Fruit fly (Drosophila melanogaster) whole organism, prepupa: ENCODE data around the gene CG13258.

ENCODE experiments used
- Blimp-1 ChIP-seq: fragments of 200-800 bp; sonication (Bioruptor generic); optimal IDR thresholded peaks from 3 replicates; lab custom pipeline; 2017; ENCODE audit warnings: missing biosample characterization, missing genetic modification characterization, mild to moderate bottlenecking, moderate library complexity, missing genetic modification reagents
- CG10631 ChIP-seq: fragments of 200-800 bp; sonication (Bioruptor generic); optimal IDR thresholded peaks from 2 replicates; lab custom pipeline; 2016; ENCODE audit warnings: missing biosample characterization, missing genetic modification characterization
- CG11762 ChIP-seq: fragments of 200-800 bp; sonication (Bioruptor generic); optimal IDR thresholded peaks from 3 replicates; lab custom pipeline; 2016; ENCODE audit warnings: missing biosample characterization, missing genetic modification characterization; ENCODE audit not compliant: insufficient read depth
- CG11902 ChIP-seq: fragments of 200-800 bp; sonication (Bioruptor generic); optimal IDR thresholded peaks from 3 replicates; lab custom pipeline; 2016; ENCODE audit warnings: missing biosample characterization, missing genetic modification characterization
- CG1621 ChIP-seq: fragments of 200-800 bp; sonication (Bioruptor generic); optimal IDR thresholded peaks from 3 replicates; lab custom pipeline; 2018; ENCODE audit warnings: missing biosample characterization, mild to moderate bottlenecking, missing genetic modification characterization
- CG16779 ChIP-seq: fragments of 200-800 bp; sonication (Bioruptor generic); optimal IDR thresholded peaks from 3 replicates; lab custom pipeline; 2017; ENCODE audit warnings: missing biosample characterization, mild to moderate bottlenecking, missing genetic modification characterization
- CG3032 ChIP-seq: fragments of 200-800 bp; optimal IDR thresholded peaks from 2 replicates; lab custom pipeline; 2019; ENCODE audit warnings: missing biosample characterization, mild to moderate bottlenecking, missing genetic modification characterization, moderate library complexity
- CG31627 ChIP-seq: fragments of 200-800 bp; sonication (Bioruptor generic); optimal IDR thresholded peaks from 3 replicates; lab custom pipeline; 2016; ENCODE audit warnings: missing biosample characterization, missing genetic modification characterization
- CG32006 ChIP-seq: fragments of 200-800 bp; sonication (Bioruptor generic); optimal IDR thresholded peaks from 3 replicates; lab custom pipeline; 2017; ENCODE audit warnings: missing biosample characterization, mild to moderate bottlenecking, missing genetic modification characterization
- CG34406 ChIP-seq: fragments of 200-800 bp; sonication (Bioruptor generic); optimal IDR thresholded peaks from 3 replicates; lab custom pipeline; 2016; ENCODE audit warnings: missing biosample characterization, missing genetic modification characterization
- CG3919 ChIP-seq: fragments of 200-800 bp; sonication (Bioruptor generic); optimal IDR thresholded peaks from 3 replicates; lab custom pipeline; 2016; ENCODE audit warnings: missing biosample characterization, missing genetic modification characterization
- CG6276 ChIP-seq: fragments of 200-800 bp; sonication (Bioruptor generic); optimal IDR thresholded peaks from 2 replicates; lab custom pipeline; 2017; ENCODE audit warnings: missing biosample characterization, mild to moderate bottlenecking, missing genetic modification characterization
- CG6792 ChIP-seq: fragments of 200-800 bp; sonication (Bioruptor generic); optimal IDR thresholded peaks from 3 replicates; lab custom pipeline; 2016; ENCODE audit warnings: missing biosample characterization, missing genetic modification characterization
- CG6854 ChIP-seq: fragments of 200-800 bp; sonication (Bioruptor generic); optimal IDR thresholded peaks from 2 replicates; lab custom pipeline; 2017; ENCODE audit warnings: missing biosample characterization, mild to moderate bottlenecking, missing genetic modification characterization
- CG8119 ChIP-seq: fragments of 200-800 bp; sonication (Bioruptor generic); IDR thresholded peaks from 3 replicates; pipeline ENCODE4 v1.3.6; 2022; ENCODE audit warnings: missing biosample characterization, missing genetic modification characterization
- CG8319 ChIP-seq: fragments of 200-800 bp; sonication (Bioruptor generic); optimal IDR thresholded peaks from 3 replicates; lab custom pipeline; 2016; ENCODE audit warnings: missing biosample characterization, missing genetic modification characterization
- CG9139 ChIP-seq: fragments of 200-800 bp; sonication (Bioruptor generic); optimal IDR thresholded peaks from 3 replicates; lab custom pipeline; 2017; ENCODE audit warnings: missing biosample characterization, mild to moderate bottlenecking, missing genetic modification characterization
- Eip75B ChIP-seq: fragments of 200-800 bp; sonication (Bioruptor generic); optimal IDR thresholded peaks from 3 replicates; lab custom pipeline; 2016; ENCODE audit warnings: missing biosample characterization, missing genetic modification characterization
- Eip93F ChIP-seq: fragments of 200-800 bp; sonication (Bioruptor generic); optimal IDR thresholded peaks from 2 replicates; lab custom pipeline; 2016; ENCODE audit warnings: missing biosample characterization, mild to moderate bottlenecking, missing genetic modification characterization
- Ets21C ChIP-seq: fragments of 200-800 bp; sonication (Bioruptor generic); optimal IDR thresholded peaks from 3 replicates; lab custom pipeline; 2016; ENCODE audit warnings: missing biosample characterization, missing genetic modification characterization
- Ets96B ChIP-seq: fragments of 200-800 bp; optimal IDR thresholded peaks from 2 replicates; lab custom pipeline; 2019; ENCODE audit warnings: missing biosample characterization, mild to moderate bottlenecking, missing genetic modification characterization, moderate library complexity
- Gug ChIP-seq: fragments of 200-800 bp; sonication (Bioruptor generic); IDR thresholded peaks from 2 replicates; pipeline ENCODE4 v1.3.6; 2022; ENCODE audit warnings: missing biosample characterization, missing genetic modification characterization
- Hr38 ChIP-seq: sonication (Bioruptor generic); optimal IDR thresholded peaks from 2 replicates; lab custom pipeline; 2016; ENCODE audit warnings: missing biosample characterization, missing genetic modification characterization
- Hr39 ChIP-seq: fragments of 200-800 bp; sonication (Bioruptor generic); optimal IDR thresholded peaks from 2 replicates; lab custom pipeline; 2016; ENCODE audit warnings: missing biosample characterization, missing genetic modification characterization
- Hr4 ChIP-seq: fragments of 200-800 bp; sonication (Bioruptor generic); optimal IDR thresholded peaks from 3 replicates; lab custom pipeline; 2016; ENCODE audit warnings: missing biosample characterization, missing genetic modification characterization
- Lpt ChIP-seq: fragments of 200-800 bp; sonication (Bioruptor generic); optimal IDR thresholded peaks from 3 replicates; lab custom pipeline; 2016; ENCODE audit warnings: missing biosample characterization, missing genetic modification characterization
- Met ChIP-seq: fragments of 200-800 bp; sonication (Bioruptor generic); optimal IDR thresholded peaks from 3 replicates; lab custom pipeline; 2016; ENCODE audit warnings: missing biosample characterization, missing genetic modification characterization
- Smox ChIP-seq: fragments of 200-800 bp; sonication (Bioruptor generic); optimal IDR thresholded peaks from 3 replicates; lab custom pipeline; 2016; ENCODE audit warnings: missing biosample characterization, missing genetic modification characterization
- Sox14 ChIP-seq: fragments of 200-800 bp; sonication (Bioruptor generic); optimal IDR thresholded peaks from 3 replicates; lab custom pipeline; 2016; ENCODE audit warnings: missing biosample characterization, missing genetic modification characterization
- Sox15 ChIP-seq: fragments of 200-800 bp; sonication (Bioruptor generic); optimal IDR thresholded peaks from 3 replicates; lab custom pipeline; 2016; ENCODE audit warnings: missing biosample characterization, missing genetic modification characterization
- achi ChIP-seq: fragments of 200-800 bp; sonication (Bioruptor generic); optimal IDR thresholded peaks from 3 replicates; lab custom pipeline; 2016; ENCODE audit warnings: missing biosample characterization, missing genetic modification characterization
- acj6 ChIP-seq: fragments of 200-800 bp; sonication (Bioruptor generic); optimal IDR thresholded peaks from 3 replicates; lab custom pipeline; 2016; ENCODE audit warnings: missing biosample characterization, missing genetic modification characterization
- cyc ChIP-seq: fragments of 200-800 bp; sonication (Bioruptor generic); optimal IDR thresholded peaks from 3 replicates; lab custom pipeline; 2016; ENCODE audit warnings: missing biosample characterization, missing genetic modification characterization
- dac ChIP-seq: fragments of 200-800 bp; sonication (Bioruptor generic); optimal IDR thresholded peaks from 2 replicates; lab custom pipeline; 2017; ENCODE audit warnings: missing biosample characterization, mild to moderate bottlenecking, missing genetic modification characterization
- dsx ChIP-seq: fragments of 200-800 bp; optimal IDR thresholded peaks from 3 replicates; lab custom pipeline; 2019; ENCODE audit warnings: missing biosample characterization, mild to moderate bottlenecking, missing genetic modification characterization, moderate library complexity; ENCODE audit not compliant: poor library complexity, severe bottlenecking
- eg ChIP-seq: fragments of 200-800 bp; sonication (Bioruptor generic); IDR thresholded peaks from 3 replicates; pipeline ENCODE4 v1.3.6; 2022; ENCODE audit warnings: missing biosample characterization, missing genetic modification characterization
- fd59A ChIP-seq: fragments of 200-800 bp; sonication (Bioruptor generic); optimal IDR thresholded peaks from 2 replicates; lab custom pipeline; 2017; ENCODE audit warnings: missing biosample characterization, mild to moderate bottlenecking, missing genetic modification characterization, missing genetic modification reagents
- fkh ChIP-seq: fragments of 200-800 bp; sonication (Bioruptor generic); optimal IDR thresholded peaks from 3 replicates; lab custom pipeline; 2017; ENCODE audit warnings: missing biosample characterization, mild to moderate bottlenecking, missing genetic modification characterization, moderate library complexity
- lz ChIP-seq: fragments of 200-800 bp; sonication (Bioruptor generic); optimal IDR thresholded peaks from 3 replicates; lab custom pipeline; 2016; ENCODE audit warnings: missing biosample characterization, missing genetic modification characterization
- pdm3 ChIP-seq: fragments of 200-800 bp; sonication (Bioruptor generic); optimal IDR thresholded peaks from 3 replicates; lab custom pipeline; 2016; ENCODE audit warnings: missing biosample characterization, missing genetic modification characterization
- spab ChIP-seq: fragments of 200-800 bp; sonication (Bioruptor generic); optimal IDR thresholded peaks from 2 replicates; lab custom pipeline; 2017; ENCODE audit warnings: missing biosample characterization, mild to moderate bottlenecking, missing genetic modification characterization, missing genetic modification reagents
- ss ChIP-seq, 2 experiments: fragments of 200-800 bp; sonication (Bioruptor generic); optimal IDR thresholded peaks; 2 replicates in 1 of 2; 3 replicates in 1 of 2; lab custom pipeline; 2017 to 2018; ENCODE audit warnings: mild to moderate bottlenecking in 2 of 2, missing biosample characterization in 2 of 2, missing genetic modification characterization in 2 of 2, moderate library complexity in 1 of 2
- svp ChIP-seq: fragments of 200-800 bp; sonication (Bioruptor generic); peaks from one replicate; lab custom pipeline; 2016; ENCODE audit warnings: missing biosample characterization, missing genetic modification characterization
- topi ChIP-seq: fragments of 200-800 bp; sonication (Bioruptor generic); optimal IDR thresholded peaks from 3 replicates; lab custom pipeline; 2016; ENCODE audit warnings: missing biosample characterization, missing genetic modification characterization
- vri ChIP-seq: fragments of 200-800 bp; sonication (Bioruptor generic); optimal IDR thresholded peaks from 3 replicates; lab custom pipeline; 2016; ENCODE audit warnings: missing biosample characterization, mild to moderate bottlenecking, missing genetic modification characterization

Gene CG13258

DNA sequence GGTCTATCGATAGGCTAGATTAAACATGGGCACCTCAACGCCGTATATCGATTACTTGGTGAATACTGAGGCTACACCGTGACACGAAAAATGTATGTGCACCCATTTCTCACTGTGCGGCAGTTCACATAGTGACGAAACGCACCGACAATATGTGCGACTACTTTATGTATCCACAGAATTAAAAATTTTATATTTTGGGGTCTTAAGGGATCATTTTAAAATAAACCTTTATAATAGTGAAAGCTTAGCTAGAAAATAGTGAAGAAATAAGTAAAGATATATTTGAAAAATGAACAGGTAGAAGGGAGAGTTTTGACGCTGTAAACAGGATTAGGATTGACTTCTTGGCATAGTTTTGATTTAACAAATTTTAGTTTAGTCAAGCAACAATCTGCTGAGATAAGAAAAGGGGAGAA, 36.3 kb upstream of the CG13258 start, which contains the start of gene mRpL4:
Gene mRpL4, minus strand, starts transcription at position 31 of the 419 bp plus-strand sequence.
- TF ChIP-seq CG3032 (tag; lab: Kevin White, UChicago) (no peak), CG16779 (tag; lab: Kevin White, UChicago) (no peak), Eip93F (GFP tag; lab: Kevin White, UChicago) (no peak), acj6 (GFP tag; lab: Kevin White, UChicago) (peak; percentile 39), fkh (GFP tag; lab: Kevin White, UChicago) (peak; percentile 59), pdm3 (GFP tag; lab: Kevin White, UChicago) (no peak), CG8119 (GFP tag; lab: Robert Waterston, UW) (no peak), topi (GFP tag; lab: Kevin White, UChicago) (no peak), Hr38 (GFP tag; lab: Kevin White, UChicago) (peak; percentile 11), CG6792 (GFP tag; lab: Kevin White, UChicago) (peak; percentile 45), CG31627 (GFP tag; lab: Kevin White, UChicago) (peak; percentile 69), Hr4 (peak; percentile 73), CG10631 (GFP tag; lab: Kevin White, UChicago) (peak; percentile 56), Sox15 (GFP tag; lab: Kevin White, UChicago) (peak; percentile 1), CG8319 (GFP tag; lab: Kevin White, UChicago) (peak; percentile 21), CG1621 (tag; lab: Kevin White, UChicago) (peak; percentile 52), CG34406 (GFP tag; lab: Kevin White, UChicago) (no peak), Ets21C (GFP tag; lab: Kevin White, UChicago) (peak; percentile 44), spab (GFP tag; lab: Kevin White, UChicago) (no peak), eg (GFP tag; lab: Robert Waterston, UW) (no peak)

DNA sequence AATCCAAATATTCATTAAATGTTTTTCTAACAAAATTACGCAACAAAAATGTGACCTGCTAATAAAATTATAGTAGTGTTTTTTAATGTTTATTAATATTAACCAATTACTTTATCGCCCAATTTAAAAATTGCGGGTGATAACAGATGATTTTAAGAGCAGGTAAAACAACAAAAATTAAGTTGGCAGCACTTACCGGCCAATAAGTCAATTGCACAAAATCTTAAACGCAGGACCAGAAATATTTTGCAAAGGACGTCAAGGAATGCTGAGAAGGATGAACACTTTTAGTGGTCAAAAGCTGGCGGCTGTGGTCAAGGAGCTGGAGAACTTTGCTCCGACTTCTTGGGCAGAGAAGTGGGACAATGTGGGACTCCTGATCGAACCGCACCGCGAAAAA, 34.1 kb upstream of the CG13258 start, which contains the start of gene CG4278:
Gene CG4278, plus strand, starts transcription at position 178 of the 400 bp plus-strand sequence.
- TF ChIP-seq eg (GFP tag; lab: Robert Waterston, UW) (no peak), dac (no peak), Eip93F (GFP tag; lab: Kevin White, UChicago) (no peak), ss (GFP tag; optimal IDR thresholded peaks at IDR 0.05; lab: Kevin White, UChicago) (no peak), CG9139 (no peak), CG10631 (GFP tag; lab: Kevin White, UChicago) (no peak), topi (GFP tag; lab: Kevin White, UChicago) (no peak), CG11902 (GFP tag; lab: Kevin White, UChicago) (no peak), CG6854 (no peak), vri (GFP tag; lab: Kevin White, UChicago) (no peak), Ets96B (no peak), Eip75B (no peak), CG8319 (GFP tag; lab: Kevin White, UChicago) (no peak), Lpt (GFP tag; lab: Kevin White, UChicago) (no peak), Blimp-1 (no peak), fkh (GFP tag; lab: Kevin White, UChicago) (no peak)
- TF ChIP-seq, all 60 proteins: peak for 0

DNA sequence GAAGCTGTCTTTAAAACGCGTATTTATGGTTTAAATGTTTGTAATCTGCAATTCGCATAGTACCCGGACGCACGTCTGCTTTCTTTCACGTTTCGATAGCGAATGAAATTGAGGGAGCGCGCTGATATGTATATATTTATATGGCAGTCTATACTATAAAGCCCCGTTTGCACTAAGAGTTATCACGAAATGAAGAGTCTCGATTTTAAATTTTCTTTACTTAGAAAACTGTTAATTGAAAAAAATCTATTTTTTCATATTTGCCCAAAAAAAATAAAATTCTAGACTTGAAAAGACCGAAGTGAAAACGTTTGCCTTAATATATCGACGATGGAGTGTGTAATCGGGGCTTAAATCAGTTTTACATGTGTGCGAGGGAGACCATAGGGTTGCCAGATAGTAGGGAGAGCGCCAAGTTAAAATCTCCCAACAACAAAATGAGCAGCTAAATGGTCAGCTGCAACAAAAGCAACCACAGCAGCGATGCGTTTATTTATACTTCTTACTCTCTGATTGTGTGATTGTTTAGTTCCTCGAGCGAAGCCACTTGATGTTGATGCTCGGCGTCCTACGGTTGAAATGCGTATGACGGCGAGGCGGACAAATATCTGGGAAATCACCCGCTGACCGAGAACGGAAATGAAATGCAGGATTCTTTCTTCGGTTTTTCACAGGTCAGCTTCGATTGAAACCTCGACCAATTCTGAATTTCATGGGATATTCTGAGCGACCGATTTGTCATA, 32.9 kb upstream of the CG13258 start, which contains the start of gene cact:
Gene cact, minus strand, starts transcription at position 693 of the 743 bp plus-strand sequence.
- peak; percentile 84 for TF ChIP-seq vri (GFP tag; lab: Kevin White, UChicago)
- TF ChIP-seq dsx (GFP tag; lab: Kevin White, UChicago) = peak; percentile 85
- peak; percentile 91 for TF ChIP-seq CG6792 (GFP tag; lab: Kevin White, UChicago)
- TF ChIP-seq CG32006 (GFP tag; lab: Kevin White, UChicago) = peak; percentile 92
- peak; percentile 94 for TF ChIP-seq Hr39 (GFP tag; lab: Kevin White, UChicago)
- TF ChIP-seq CG8119 (GFP tag; lab: Robert Waterston, UW) = peak; percentile 92
- peak; percentile 85 for TF ChIP-seq Lpt (GFP tag; lab: Kevin White, UChicago)
- peak; percentile 87 for TF ChIP-seq dac
- TF ChIP-seq CG11762 (GFP tag; lab: Kevin White, UChicago) = peak; percentile 63
- peak; percentile 94 for TF ChIP-seq svp (GFP tag; lab: Kevin White, UChicago)
- TF ChIP-seq fd59A (GFP tag; lab: Kevin White, UChicago) = peak; percentile 86
- TF ChIP-seq Smox = peak; percentile 95
- peak; percentile 94 for TF ChIP-seq cyc
- TF ChIP-seq Sox14 (GFP tag; lab: Kevin White, UChicago) = peak; percentile 94
- TF ChIP-seq CG6854 = peak; percentile 49
- TF ChIP-seq Gug (GFP tag; lab: Robert Waterston, UW) = peak; percentile 91
- peak; percentile 87 for TF ChIP-seq CG8319 (GFP tag; lab: Kevin White, UChicago)
- peak; percentile 94 for TF ChIP-seq Met (GFP tag; lab: Kevin White, UChicago)
- TF ChIP-seq CG6276 (GFP tag; lab: Kevin White, UChicago) = peak; percentile 82
- TF ChIP-seq CG9139 = peak; percentile 37
- TF ChIP-seq achi (GFP tag; lab: Kevin White, UChicago) = peak; percentile 92
- peak; percentile 89 for TF ChIP-seq CG3919
- peak; percentile 96 for TF ChIP-seq Hr4
- TF ChIP-seq lz (GFP tag; lab: Kevin White, UChicago) = peak; percentile 96
